Worm (Caenorhabditis elegans) whole organism, early embryonic: ENCODE measurements around the gene K09A11.1.

ENCODE experiments used
- B0310.2 ChIP-seq: sonication (generic microtip); optimal IDR thresholded peaks from 2 replicates; lab custom pipeline; 2016; ENCODE audit warnings: mild to moderate bottlenecking, missing genetic modification characterization, missing compliant biosample characterization
- F13C5.2 ChIP-seq: sonication (generic microtip); optimal IDR thresholded peaks from 2 replicates; lab custom pipeline; 2017; ENCODE audit warnings: mild to moderate bottlenecking, missing genetic modification characterization, inconsistent platforms, missing compliant biosample characterization
- aly-1 ChIP-seq: sonication (generic microtip); optimal IDR thresholded peaks from 2 replicates; lab custom pipeline; 2016; ENCODE audit warnings: missing genetic modification characterization, missing compliant biosample characterization
- ama-1 ChIP-seq: fragments of 150-350 bp; optimal IDR thresholded peaks from 2 replicates; lab custom pipeline; 2014
- ceh-13 ChIP-seq: fragments of 200-800 bp; sonication (Bioruptor generic); optimal IDR thresholded peaks from 2 replicates; lab custom pipeline; 2018; ENCODE audit warnings: mild to moderate bottlenecking, missing genetic modification characterization, missing compliant biosample characterization
- ceh-36 ChIP-seq: sonication (generic microtip); optimal IDR thresholded peaks from 2 replicates; lab custom pipeline; 2016; ENCODE audit warnings: missing genetic modification characterization, inconsistent platforms, missing compliant biosample characterization
- ets-7 ChIP-seq: sonication (generic microtip); optimal IDR thresholded peaks from 2 replicates; lab custom pipeline; 2016; ENCODE audit warnings: missing genotype, missing genetic modification characterization, missing compliant biosample characterization
- flt-1 ChIP-seq: fragments of 200-800 bp; sonication (Bioruptor generic); IDR thresholded peaks from 2 replicates; pipeline ENCODE4 v1.3.6; 2022; ENCODE audit warnings: missing genetic modification characterization, missing compliant biosample characterization
- hmbx-1 ChIP-seq: sonication (generic microtip); optimal IDR thresholded peaks from 2 replicates; lab custom pipeline; 2016; ENCODE audit warnings: mild to moderate bottlenecking, missing genetic modification characterization, missing compliant biosample characterization
- hmg-4 ChIP-seq: fragments of 200-800 bp; sonication (Bioruptor generic); optimal IDR thresholded peaks from 2 replicates; lab custom pipeline; 2018; ENCODE audit warnings: mild to moderate bottlenecking, missing genetic modification characterization, missing compliant biosample characterization
- hnd-1 ChIP-seq: sonication (generic microtip); optimal IDR thresholded peaks from 2 replicates; lab custom pipeline; 2016; ENCODE audit warnings: missing genetic modification characterization, missing compliant biosample characterization
- pes-1 ChIP-seq: fragments of 200-800 bp; sonication (Bioruptor generic); IDR thresholded peaks from 2 replicates; pipeline ENCODE4 v1.3.6; 2022; ENCODE audit warnings: missing genetic modification reagents, missing genetic modification characterization, missing compliant biosample characterization
- scrt-1 ChIP-seq: fragments of 200-800 bp; sonication (Bioruptor generic); IDR thresholded peaks from 2 replicates; pipeline ENCODE4 v1.3.6; 2022; ENCODE audit warnings: missing genetic modification characterization, missing compliant biosample characterization
- sea-1 ChIP-seq: fragments of 200-800 bp; sonication (Bioruptor generic); conservative IDR thresholded peaks from 2 replicates; pipeline ENCODE4 v1.3.6; 2022; ENCODE audit warnings: missing genetic modification characterization, missing compliant biosample characterization
- tbx-11 ChIP-seq: fragments of 200-800 bp; sonication (Bioruptor generic); IDR thresholded peaks from 2 replicates; pipeline ENCODE4 v1.3.6; 2022; ENCODE audit warnings: missing genetic modification characterization, missing compliant biosample characterization
- tbx-37 ChIP-seq: fragments of 200-800 bp; sonication (Bioruptor generic); conservative IDR thresholded peaks from 2 replicates; pipeline ENCODE4 v1.3.6; 2022; ENCODE audit warnings: missing genetic modification reagents, missing genetic modification characterization, missing compliant biosample characterization
- tra-4 ChIP-seq: sonication (generic microtip); optimal IDR thresholded peaks from 2 replicates; lab custom pipeline; 2017; ENCODE audit warnings: missing genetic modification characterization, missing compliant biosample characterization

K09A11.1 gene

DNA sequence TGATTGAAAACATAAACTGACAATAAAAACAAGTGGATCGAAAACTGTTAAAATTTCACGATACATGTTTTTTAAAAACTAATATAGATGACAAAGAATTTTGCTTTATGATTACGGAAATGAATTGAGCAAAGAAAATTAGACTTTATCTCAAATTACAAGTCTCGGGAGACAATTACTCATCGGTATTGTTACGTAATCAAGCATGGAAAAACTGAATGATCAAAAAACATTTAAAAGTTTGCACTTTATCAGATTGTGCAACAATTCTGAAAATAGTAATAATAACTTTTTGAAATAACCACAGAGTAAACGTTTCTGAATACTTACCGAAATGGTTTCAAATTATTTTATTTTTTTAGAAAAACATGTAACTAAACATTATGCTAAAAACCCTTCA, 43.5 kb downstream of the K09A11.1 start, which contains the start of gene srd-43:
srd-43 (minus strand) TSS at position 66 of the 400 bp plus-strand sequence.
- TF ChIP-seq ceh-13, result no peak
- no peak for TF ChIP-seq ceh-36 (tag; lab: Kevin White, UChicago)
- TF ChIP-seq pes-1 (GFP tag; lab: Robert Waterston, UW), result no peak
- TF ChIP-seq tbx-11 (GFP tag; lab: Robert Waterston, UW), result no peak
- TF ChIP-seq hmbx-1 (tag; lab: Kevin White, UChicago), result no peak
- no peak for TF ChIP-seq ama-1 (lab: Kevin White, UChicago)
- TF ChIP-seq F13C5.2 (tag; lab: Kevin White, UChicago), result no peak
- no peak for TF ChIP-seq sea-1
- TF ChIP-seq scrt-1, result no peak
- no peak for TF ChIP-seq flt-1
- TF ChIP-seq hmg-4 (GFP tag; lab: Kevin White, UChicago), result no peak
- no peak for TF ChIP-seq tra-4 (tag; lab: Kevin White, UChicago)
- TF ChIP-seq B0310.2 (tag; lab: Kevin White, UChicago), result no peak
- no peak for TF ChIP-seq ets-7 (tag; lab: Kevin White, UChicago)
- no peak for TF ChIP-seq aly-1 (tag; lab: Kevin White, UChicago)

DNA sequence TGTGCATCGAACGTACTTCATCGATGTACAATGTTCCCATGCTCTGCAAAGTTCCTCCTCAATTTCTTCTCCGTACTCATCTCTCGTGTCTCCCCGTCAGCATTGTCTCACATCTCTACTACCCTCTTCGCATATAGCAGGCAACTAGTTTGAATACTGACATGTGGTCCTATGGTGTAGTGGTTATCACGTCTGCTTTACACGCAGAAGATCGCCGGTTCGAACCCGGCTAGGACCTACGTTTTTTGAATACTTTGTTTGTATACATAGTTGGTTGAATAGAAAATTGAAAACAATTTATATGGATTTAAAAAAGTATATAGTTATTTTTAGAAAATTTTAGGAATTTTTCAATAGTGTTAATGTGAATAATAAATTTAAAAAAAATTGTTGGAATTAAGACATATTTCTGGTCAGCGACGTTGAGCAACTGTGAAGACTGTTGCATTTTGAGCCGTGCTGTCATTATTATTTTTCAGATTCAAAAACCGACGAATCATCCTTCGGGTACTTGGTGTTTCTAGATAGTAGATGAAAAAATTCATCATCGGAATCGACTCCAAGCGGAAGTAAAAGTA, 44.7 kb downstream of the K09A11.1 start:
- TF ChIP-seq sea-1 (peak; percentile 93), scrt-1 (peak; percentile 95), hmg-4 (GFP tag; lab: Kevin White, UChicago) (no peak), ama-1 (lab: Kevin White, UChicago) (no peak), hmbx-1 (tag; lab: Kevin White, UChicago) (peak; percentile 86), ceh-36 (tag; lab: Kevin White, UChicago) (peak; percentile 94), ets-7 (tag; lab: Kevin White, UChicago) (peak; percentile 73), B0310.2 (tag; lab: Kevin White, UChicago) (peak; percentile 80), pes-1 (GFP tag; lab: Robert Waterston, UW) (peak; percentile 95), hnd-1 (tag; lab: Kevin White, UChicago) (peak; percentile 89), tbx-37 (GFP tag; lab: Robert Waterston, UW) (peak; percentile 95), flt-1 (peak; percentile 95), ceh-13 (peak; percentile 92), tra-4 (tag; lab: Kevin White, UChicago) (peak; percentile 90), F13C5.2 (tag; lab: Kevin White, UChicago) (peak; percentile 94), aly-1 (tag; lab: Kevin White, UChicago) (peak; percentile 85), tbx-11 (GFP tag; lab: Robert Waterston, UW) (peak; percentile 97)

DNA sequence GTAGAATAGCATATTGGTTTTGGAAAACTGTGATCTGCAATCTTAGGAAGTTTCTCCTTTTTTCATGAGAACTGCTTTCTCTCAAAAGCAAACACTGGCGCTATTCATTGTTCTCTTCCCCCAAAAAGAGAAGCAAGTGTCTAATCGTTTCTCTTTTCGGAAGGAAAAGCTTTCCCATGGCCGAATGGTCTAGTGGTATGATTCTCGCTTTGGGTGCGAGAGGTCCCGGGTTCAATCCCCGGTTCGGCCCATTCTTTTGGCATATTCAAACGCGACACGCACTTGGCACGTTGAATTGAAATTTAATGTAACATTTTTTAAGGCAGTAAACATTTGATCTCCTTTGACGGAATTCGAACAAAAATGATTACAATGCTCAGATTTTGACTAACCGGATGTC, 45.6 kb downstream of the K09A11.1 start:
- TF ChIP-seq ama-1 (lab: Kevin White, UChicago) (no peak), ets-7 (tag; lab: Kevin White, UChicago) (no peak), pes-1 (GFP tag; lab: Robert Waterston, UW) (0 out of 2 replicates have a peak, but pooled peaks have one; percentile 21)

DNA sequence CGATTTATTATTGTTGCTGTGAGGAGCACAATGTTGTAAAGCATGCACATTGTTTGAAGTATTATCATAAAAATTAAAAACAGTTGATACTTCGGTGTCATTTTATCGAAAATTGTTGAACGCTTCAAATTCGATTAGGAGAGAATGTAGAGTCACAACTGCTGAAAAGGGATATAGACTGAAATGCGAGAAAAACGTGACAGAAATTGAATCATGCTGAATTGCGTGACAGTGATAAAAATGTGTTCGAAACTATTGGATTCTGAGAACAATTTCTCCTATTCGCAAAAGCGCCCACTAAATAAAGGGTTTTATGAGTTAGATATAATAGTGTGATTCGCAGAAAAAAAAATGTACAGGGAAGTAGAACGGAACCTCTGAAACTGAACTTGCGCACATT, 46.5 kb downstream of the K09A11.1 start, which contains the start of gene srxa-8:
srxa-8 (minus strand) TSS at position 101 of the 400 bp plus-strand sequence.
- TF ChIP-seq B0310.2 (tag; lab: Kevin White, UChicago) (no peak), tra-4 (tag; lab: Kevin White, UChicago) (no peak), tbx-11 (GFP tag; lab: Robert Waterston, UW) (no peak), ceh-13 (no peak), hmg-4 (GFP tag; lab: Kevin White, UChicago) (no peak), ets-7 (tag; lab: Kevin White, UChicago) (no peak), scrt-1 (no peak), tbx-37 (GFP tag; lab: Robert Waterston, UW) (no peak), hnd-1 (tag; lab: Kevin White, UChicago) (no peak), pes-1 (GFP tag; lab: Robert Waterston, UW) (no peak), aly-1 (tag; lab: Kevin White, UChicago) (no peak), hmbx-1 (tag; lab: Kevin White, UChicago) (no peak), F13C5.2 (tag; lab: Kevin White, UChicago) (no peak), ama-1 (lab: Kevin White, UChicago) (no peak), sea-1 (no peak), ceh-36 (tag; lab: Kevin White, UChicago) (no peak)

DNA sequence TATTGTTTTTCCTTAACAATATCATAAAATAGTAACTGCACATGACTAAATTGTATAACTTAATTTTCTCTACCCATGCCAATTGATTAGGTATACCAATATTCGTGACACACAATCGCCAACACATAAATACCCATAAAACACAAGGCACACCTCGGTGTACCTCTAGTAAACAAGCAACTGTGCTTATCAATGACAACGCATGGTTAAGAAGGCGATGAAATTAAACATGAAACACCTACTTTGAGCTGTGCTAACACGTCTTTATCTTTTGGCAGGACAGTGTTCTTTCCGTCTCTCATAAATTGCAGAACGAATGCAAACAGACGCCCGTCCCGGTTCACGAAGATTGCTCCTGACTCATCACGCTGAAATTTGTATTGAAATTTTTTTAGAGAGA, 48.5 kb downstream of the K09A11.1 start:
- TF ChIP-seq F13C5.2 (tag; lab: Kevin White, UChicago), result no peak
- TF ChIP-seq ceh-36 (tag; lab: Kevin White, UChicago), result no peak
- TF ChIP-seq B0310.2 (tag; lab: Kevin White, UChicago), result no peak
- no peak for TF ChIP-seq sea-1
- no peak for TF ChIP-seq hmg-4 (GFP tag; lab: Kevin White, UChicago)

DNA sequence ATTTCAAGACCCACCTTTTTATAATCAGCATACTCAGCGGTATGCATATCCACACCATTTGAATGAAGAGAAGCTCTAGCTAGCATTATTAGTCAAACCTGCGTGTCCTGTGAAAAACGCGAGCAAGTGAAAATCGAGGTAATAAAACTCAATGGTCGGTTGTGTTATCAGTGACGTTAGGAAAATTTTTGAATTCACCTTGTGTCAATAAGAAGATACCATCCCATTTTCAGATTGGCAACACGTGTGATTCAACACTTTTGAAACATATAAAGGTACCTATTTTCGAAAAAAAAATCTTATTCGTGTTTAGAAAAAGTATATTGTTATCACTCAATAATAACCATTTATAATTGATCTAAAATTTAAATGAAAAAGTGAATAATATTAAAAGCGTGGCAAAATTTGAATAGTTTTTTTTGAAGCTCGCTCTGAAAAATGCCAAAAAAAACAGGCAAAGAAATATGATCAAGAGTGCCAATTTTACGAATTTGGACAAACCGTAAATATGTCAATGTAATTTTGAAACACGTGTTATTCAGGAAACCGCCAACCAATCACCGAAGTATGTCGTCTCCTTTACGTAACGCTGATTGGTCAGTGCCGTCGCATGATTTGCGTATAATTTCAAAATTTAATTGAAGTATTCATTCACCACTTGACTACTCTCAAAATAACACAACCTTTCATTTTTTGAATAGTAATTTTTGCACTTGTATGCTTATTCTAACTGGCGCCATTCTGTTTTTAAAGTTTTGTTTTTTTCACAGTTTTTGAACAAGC, 49.5 kb downstream of the K09A11.1 start, which contains the start of gene F46G10.1:
F46G10.1 (minus strand) TSS at position 115 of the 783 bp plus-strand sequence.
- TF ChIP-seq hmg-4 (GFP tag; lab: Kevin White, UChicago) (no peak), tra-4 (tag; lab: Kevin White, UChicago) (no peak), tbx-11 (GFP tag; lab: Robert Waterston, UW) (no peak), F13C5.2 (tag; lab: Kevin White, UChicago) (no peak)
